Worm (Caenorhabditis elegans) whole organism, L3 larva: Measurements from ENCODE around the gene bcl-11.

Experiments
- nhr-25 ChIP-seq: sonication (generic microtip); optimal IDR thresholded peaks from 2 replicates; lab custom pipeline; 2017; ENCODE audit warnings: missing biosample characterization, missing genetic modification characterization
- snpc-4 ChIP-seq: fragments of 150-350 bp; optimal IDR thresholded peaks from 2 replicates; lab custom pipeline; 2014; ENCODE audit warnings: missing biosample characterization, missing genetic modification characterization
- unc-62 ChIP-seq: fragments of 150-350 bp; sonication (generic microtip); optimal IDR thresholded peaks from 4 replicates; lab custom pipeline; 2014; ENCODE audit warnings: missing biosample characterization, missing genetic modification reagents, missing genetic modification characterization
- zag-1 ChIP-seq: fragments of 150-350 bp; optimal IDR thresholded peaks from 2 replicates; lab custom pipeline; 2014; ENCODE audit warnings: missing biosample characterization, missing genetic modification characterization

DNA sequence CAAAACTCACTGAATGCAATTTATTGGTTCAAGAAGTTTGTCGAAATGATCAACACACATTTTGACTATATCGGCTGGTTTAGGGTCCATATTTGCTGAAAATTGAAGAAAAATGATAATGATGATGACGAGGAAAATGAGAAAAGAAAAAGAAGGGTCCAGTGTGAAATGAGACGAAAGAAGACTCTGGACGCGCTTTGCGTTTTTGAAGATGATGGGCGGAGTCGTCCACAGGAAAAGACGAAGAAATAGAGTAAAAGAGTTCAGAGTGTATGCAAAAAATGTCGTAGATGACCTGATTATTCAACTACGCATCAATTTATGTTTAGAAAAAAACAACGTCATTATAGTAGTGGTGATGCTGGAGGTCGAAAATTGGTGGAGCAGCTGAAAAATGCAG is 19.0 kb downstream of the bcl-11 start, which contains the start of gene F13H6.5:
- no peak for TF ChIP-seq nhr-25 (tag; lab: Kevin White, UChicago)
- TF ChIP-seq zag-1 (tag; lab: Kevin White, UChicago): no peak
- TF ChIP-seq snpc-4: no peak
- TF ChIP-seq unc-62 (GFP tag; lab: Kevin White, UChicago): no peak
